Worm (Caenorhabditis elegans) whole organism, L1 larva: Measurements from ENCODE around the gene F56C3.4.

Experiments
- C04F5.9 ChIP-seq: sonication (generic microtip); optimal IDR thresholded peaks from 2 replicates; lab custom pipeline; 2016; ENCODE audit warnings: missing genetic modification characterization, missing compliant biosample characterization
- C16A3.4 ChIP-seq: fragments of 150-350 bp; optimal IDR thresholded peaks from 2 replicates; lab custom pipeline; 2014; ENCODE audit warnings: missing biosample characterization, missing genetic modification characterization
- F16B12.6 ChIP-seq: fragments of 150-350 bp; optimal IDR thresholded peaks from 2 replicates; lab custom pipeline; 2014; ENCODE audit warnings: missing biosample characterization, missing genetic modification characterization
- alr-1 ChIP-seq: fragments of 200-800 bp; sonication (Bioruptor generic); optimal IDR thresholded peaks from 2 replicates; lab custom pipeline; 2018; ENCODE audit warnings: borderline replicate concordance, mild to moderate bottlenecking, missing genetic modification characterization, missing compliant biosample characterization
- aly-2 ChIP-seq: fragments of 150-350 bp; optimal IDR thresholded peaks from 2 replicates; lab custom pipeline; 2014; ENCODE audit warnings: missing biosample characterization, missing genetic modification characterization
- ama-1 ChIP-seq: fragments of 150-350 bp; optimal IDR thresholded peaks from 2 replicates; lab custom pipeline; 2014
- blmp-1 ChIP-seq: fragments of 150-350 bp; optimal IDR thresholded peaks from 2 replicates; lab custom pipeline; 2014; ENCODE audit warnings: missing biosample characterization, missing genetic modification characterization
- ceh-63 ChIP-seq: fragments of 200-800 bp; sonication (Bioruptor generic); optimal IDR thresholded peaks from 2 replicates; lab custom pipeline; 2018; ENCODE audit warnings: mild to moderate bottlenecking, missing genetic modification characterization, missing compliant biosample characterization
- ceh-8 ChIP-seq: fragments of 200-800 bp; sonication (Bioruptor generic); optimal IDR thresholded peaks from 2 replicates; lab custom pipeline; 2018; ENCODE audit warnings: mild to moderate bottlenecking, missing genetic modification characterization, moderate library complexity, missing compliant biosample characterization
- ceh-82 ChIP-seq, 3 experiments: fragments of 150-350 bp in 1 of 3; sonication (generic microtip) in 2 of 3; optimal IDR thresholded peaks; 2 replicates each; lab custom pipeline; 2014 to 2017; ENCODE audit warnings: missing biosample characterization in 3 of 3, missing genetic modification characterization in 3 of 3
- ces-1 ChIP-seq: fragments of 150-350 bp; optimal IDR thresholded peaks from 2 replicates; lab custom pipeline; 2014; ENCODE audit warnings: missing biosample characterization, missing genetic modification reagents, missing genetic modification characterization
- dpl-1 ChIP-seq, 3 experiments: fragments of 150-350 bp in 2 of 3; sonication (generic microtip) in 1 of 3; optimal IDR thresholded peaks; 2 replicates each; lab custom pipeline; 2014 to 2017; ENCODE audit warnings: missing biosample characterization in 3 of 3, missing genetic modification characterization in 3 of 3, missing genetic modification reagents in 3 of 3
- efl-1 ChIP-seq, 4 experiments: fragments of 150-350 bp; optimal IDR thresholded peaks in 3 of 4; peaks in 1 of 4; 1 replicate in 1 of 4; 2 replicates in 3 of 4; lab custom pipeline; 2014; ENCODE audit warnings: missing biosample characterization in 2 of 4, missing genetic modification characterization in 2 of 4, missing genetic modification reagents in 2 of 4
- elt-3 ChIP-seq, 6 experiments: fragments of 150-350 bp in 1 of 6; sonication (generic microtip); optimal IDR thresholded peaks; 2 replicates each; lab custom pipeline; 2017 to 2018; ENCODE audit warnings: missing biosample characterization in 6 of 6, missing genetic modification characterization in 6 of 6, inconsistent platforms in 1 of 6
- fkh-8 ChIP-seq: sonication (generic microtip); optimal IDR thresholded peaks from 2 replicates; lab custom pipeline; 2016; ENCODE audit warnings: mild to moderate bottlenecking, missing genetic modification characterization, missing compliant biosample characterization
- fos-1 ChIP-seq: fragments of 150-350 bp; optimal IDR thresholded peaks from 2 replicates; lab custom pipeline; 2014; ENCODE audit warnings: missing biosample characterization, missing genetic modification characterization
- grh-1 ChIP-seq: fragments of 200-800 bp; sonication (Bioruptor generic); IDR thresholded peaks from 2 replicates; pipeline ENCODE4 v1.3.6; 2022; ENCODE audit warnings: missing genetic modification reagents, missing genetic modification characterization, missing compliant biosample characterization
- hlh-4 ChIP-seq: sonication (generic microtip); optimal IDR thresholded peaks from 2 replicates; lab custom pipeline; 2016; ENCODE audit warnings: mild to moderate bottlenecking, missing genetic modification characterization, missing compliant biosample characterization
- irx-1 ChIP-seq: sonication (generic microtip); optimal IDR thresholded peaks from 2 replicates; lab custom pipeline; 2016; ENCODE audit warnings: missing genetic modification characterization, missing compliant biosample characterization
- lin-13 ChIP-seq: fragments of 150-350 bp; optimal IDR thresholded peaks from 2 replicates; lab custom pipeline; 2014; ENCODE audit warnings: missing biosample characterization, missing genetic modification reagents, missing genetic modification characterization
- lin-14 ChIP-seq: fragments of 200-800 bp; sonication (Bioruptor generic); optimal IDR thresholded peaks from 2 replicates; lab custom pipeline; 2018; ENCODE audit warnings: mild to moderate bottlenecking, missing genetic modification characterization, moderate library complexity, missing compliant biosample characterization
- lin-15B ChIP-seq: fragments of 150-350 bp; sonication (generic microtip); optimal IDR thresholded peaks from 3 replicates; lab custom pipeline; 2014; ENCODE audit warnings: missing biosample characterization, missing genetic modification characterization
- lsy-2 ChIP-seq, 2 experiments: fragments of 150-350 bp; optimal IDR thresholded peaks; 2 replicates each; lab custom pipeline; 2014; ENCODE audit warnings: missing biosample characterization in 2 of 2, missing genetic modification characterization in 2 of 2
- mdl-1 ChIP-seq, 2 experiments: fragments of 150-350 bp; optimal IDR thresholded peaks; 2 replicates each; lab custom pipeline; 2014 to 2017; ENCODE audit warnings: missing biosample characterization in 2 of 2, missing genetic modification characterization in 2 of 2, inconsistent platforms in 1 of 2
- nhr-19 ChIP-seq: fragments of 200-800 bp; sonication (Bioruptor generic); conservative IDR thresholded peaks from 2 replicates; pipeline ENCODE4 v1.3.6; 2022; ENCODE audit warnings: missing genetic modification characterization, missing compliant biosample characterization
- nhr-76 ChIP-seq: sonication (generic microtip); optimal IDR thresholded peaks from 2 replicates; lab custom pipeline; 2017; ENCODE audit warnings: missing biosample characterization, missing genetic modification characterization
- nhr-77 ChIP-seq: fragments of 150-350 bp; optimal IDR thresholded peaks from 2 replicates; lab custom pipeline; 2014; ENCODE audit warnings: missing biosample characterization, missing genetic modification characterization
- nhr-85 ChIP-seq: sonication (generic microtip); peaks from one replicate; lab custom pipeline; 2016; ENCODE audit warnings: missing genetic modification characterization, inconsistent platforms, missing compliant biosample characterization
- nhr-90 ChIP-seq: sonication (generic microtip); optimal IDR thresholded peaks from 2 replicates; lab custom pipeline; 2016; ENCODE audit warnings: mild to moderate bottlenecking, missing genetic modification characterization, missing compliant biosample characterization; ENCODE audit not compliant: poor library complexity
- pag-3 ChIP-seq: sonication (generic microtip); optimal IDR thresholded peaks from 2 replicates; lab custom pipeline; 2017; ENCODE audit warnings: missing genetic modification characterization, mild to moderate bottlenecking, missing compliant biosample characterization, antibody characterized with exemption, borderline replicate concordance; ENCODE audit not compliant: insufficient read depth
- pax-3 ChIP-seq: fragments of 200-800 bp; sonication (Bioruptor generic); optimal IDR thresholded peaks from 2 replicates; lab custom pipeline; 2018; ENCODE audit warnings: mild to moderate bottlenecking, missing genetic modification characterization, moderate library complexity, missing compliant biosample characterization
- rnt-1 ChIP-seq: sonication (generic microtip); optimal IDR thresholded peaks from 2 replicates; lab custom pipeline; 2016; ENCODE audit warnings: mild to moderate bottlenecking, missing genetic modification characterization, moderate library complexity, missing compliant biosample characterization
- snu-23 ChIP-seq: sonication (generic microtip); optimal IDR thresholded peaks from 2 replicates; lab custom pipeline; 2016; ENCODE audit warnings: missing genetic modification characterization, missing compliant biosample characterization
- sox-4 ChIP-seq: sonication (generic microtip); optimal IDR thresholded peaks from 2 replicates; lab custom pipeline; 2016; ENCODE audit warnings: missing genetic modification characterization, missing compliant biosample characterization
- sptf-1 ChIP-seq: fragments of 150-350 bp; optimal IDR thresholded peaks from 2 replicates; lab custom pipeline; 2014; ENCODE audit warnings: missing biosample characterization, missing genetic modification characterization
- sup-37 ChIP-seq: fragments of 200-800 bp; sonication (Bioruptor generic); optimal IDR thresholded peaks from 2 replicates; lab custom pipeline; 2018; ENCODE audit warnings: mild to moderate bottlenecking, missing genetic modification characterization, missing compliant biosample characterization
- swsn-7 ChIP-seq: sonication (generic microtip); optimal IDR thresholded peaks from 2 replicates; lab custom pipeline; 2016; ENCODE audit warnings: missing genetic modification characterization, missing compliant biosample characterization
- tbx-2 ChIP-seq: sonication (generic microtip); optimal IDR thresholded peaks from 2 replicates; lab custom pipeline; 2016; ENCODE audit warnings: missing genetic modification characterization, missing compliant biosample characterization
- unc-130 ChIP-seq: fragments of 150-350 bp; optimal IDR thresholded peaks from 2 replicates; lab custom pipeline; 2017; ENCODE audit warnings: missing biosample characterization, missing genetic modification characterization, inconsistent platforms
- unc-30 ChIP-seq: sonication (generic microtip); optimal IDR thresholded peaks from 2 replicates; lab custom pipeline; 2017; ENCODE audit warnings: missing biosample characterization, missing genetic modification characterization
- unc-62 ChIP-seq: fragments of 150-350 bp; optimal IDR thresholded peaks from 2 replicates; lab custom pipeline; 2014; ENCODE audit warnings: missing biosample characterization, missing genetic modification reagents, missing genetic modification characterization
- unc-86 ChIP-seq: sonication (generic microtip); optimal IDR thresholded peaks from 2 replicates; lab custom pipeline; 2016; ENCODE audit warnings: missing genetic modification characterization, missing compliant biosample characterization
- vab-15 ChIP-seq: sonication (generic microtip); optimal IDR thresholded peaks from 2 replicates; lab custom pipeline; 2017; ENCODE audit warnings: missing genotype, mild to moderate bottlenecking, missing genetic modification characterization, missing compliant biosample characterization
- zag-1 ChIP-seq: fragments of 150-350 bp; optimal IDR thresholded peaks from 2 replicates; lab custom pipeline; 2014; ENCODE audit warnings: missing biosample characterization, missing genetic modification characterization
- ztf-4 ChIP-seq: fragments of 150-350 bp; optimal IDR thresholded peaks from 2 replicates; lab custom pipeline; 2014; ENCODE audit warnings: missing biosample characterization, missing genetic modification characterization

F56C3.4 gene

ce11 chrX:1322997-1323396 is 37.5 kb downstream of the F56C3.4 start (continued):
- no peak for TF ChIP-seq sup-37
- peak; percentile 11 for TF ChIP-seq C04F5.9 (tag; lab: Kevin White, UChicago)
- no peak for TF ChIP-seq F16B12.6 (tag; lab: Kevin White, UChicago)
- TF ChIP-seq ztf-4 (tag; lab: Kevin White, UChicago): peak; percentile 74
- TF ChIP-seq fos-1 (tag; lab: Kevin White, UChicago): peak; percentile 90
- peak; percentile 38 for TF ChIP-seq unc-130 (tag; lab: Kevin White, UChicago)
- TF ChIP-seq dpl-1 (GFP tag; optimal IDR thresholded peaks at IDR 0.05; lab: Kevin White, UChicago): peak in 2 of 3 experiments; percentile 7 to 35
- TF ChIP-seq vab-15 (tag; lab: Kevin White, UChicago): peak; percentile 52
- TF ChIP-seq nhr-19 (GFP tag; lab: Robert Waterston, UW): peak; percentile 72
- peak in 5 of 6 experiments; percentile 24 to 85 (median 70) for TF ChIP-seq elt-3 (tag; optimal IDR thresholded peaks at IDR 0.05; lab: Kevin White, UChicago)
- peak; percentile 65 for TF ChIP-seq ceh-8 (GFP tag; lab: Kevin White, UChicago)
- peak; percentile 33 to 85 for TF ChIP-seq mdl-1 (tag; optimal IDR thresholded peaks at IDR 0.05; lab: Kevin White, UChicago)
- peak; percentile 67 for TF ChIP-seq aly-2
- peak; percentile 68 to 81 for TF ChIP-seq lsy-2 (tag; optimal IDR thresholded peaks at IDR 0.05; lab: Kevin White, UChicago)
- peak; percentile 61 for TF ChIP-seq zag-1
- peak; percentile 72 for TF ChIP-seq nhr-77 (tag; lab: Kevin White, UChicago)
- TF ChIP-seq pax-3 (tag; lab: Kevin White, UChicago): peak; percentile 47
- TF ChIP-seq nhr-76 (tag; lab: Kevin White, UChicago): no peak
- no peak for TF ChIP-seq unc-30 (tag; lab: Kevin White, UChicago)
- TF ChIP-seq swsn-7: peak; percentile 67
- TF ChIP-seq sox-4 (tag; lab: Kevin White, UChicago): peak; percentile 50
- TF ChIP-seq irx-1 (tag; lab: Kevin White, UChicago): peak; percentile 73
- TF ChIP-seq ceh-82 (tag; optimal IDR thresholded peaks at IDR 0.05; lab: Kevin White, UChicago): peak; percentile 67 to 91 (median 76)
- peak; percentile 93 for TF ChIP-seq snu-23
- peak; percentile 88 for TF ChIP-seq fkh-8 (tag; lab: Kevin White, UChicago)
- no peak for TF ChIP-seq pag-3 (tag; lab: Kevin White, UChicago)
- no peak for TF ChIP-seq hlh-4 (tag; lab: Kevin White, UChicago)
- peak; percentile 71 for TF ChIP-seq nhr-90 (tag; lab: Kevin White, UChicago)
- TF ChIP-seq grh-1 (GFP tag; lab: Robert Waterston, UW): no peak; the same call in 1 of the 2 replicates
- peak; percentile 89 for TF ChIP-seq C16A3.4 (tag; lab: Kevin White, UChicago)
- TF ChIP-seq ces-1 (GFP tag; lab: Kevin White, UChicago): peak; percentile 58
- TF ChIP-seq ceh-63 (GFP tag; lab: Kevin White, UChicago): peak; percentile 58
- peak; percentile 79 for TF ChIP-seq tbx-2 (tag; lab: Kevin White, UChicago)
- peak; percentile 64 for TF ChIP-seq lin-13 (GFP tag; lab: Kevin White, UChicago)
- peak; percentile 83 for TF ChIP-seq lin-14 (GFP tag; lab: Kevin White, UChicago)
- TF ChIP-seq nhr-85: peak; percentile 82
- peak; percentile 58 to 73 for TF ChIP-seq efl-1 (optimal IDR thresholded peaks at IDR 0.05; lab: Kevin White, UChicago)
- TF ChIP-seq efl-1 (GFP tag; optimal IDR thresholded peaks at IDR 0.05 in 1 of 2; lab: Kevin White, UChicago): peak in 1 of 2 experiments; percentile 86
- peak; percentile 2 for TF ChIP-seq lin-15B
- no peak for TF ChIP-seq sptf-1 (tag; lab: Kevin White, UChicago)
- TF ChIP-seq rnt-1 (tag; lab: Kevin White, UChicago): peak; percentile 27
- TF ChIP-seq unc-62 (GFP tag; lab: Kevin White, UChicago): no peak
- no peak for TF ChIP-seq alr-1 (tag; lab: Kevin White, UChicago)
- TF ChIP-seq unc-86 (tag; lab: Kevin White, UChicago): peak; percentile 54
- peak; percentile 27 for TF ChIP-seq blmp-1
- no peak for TF ChIP-seq ama-1
- TF ChIP-seq, all 84 proteins: peak for 54
